Worm (Caenorhabditis elegans) whole organism, L2 larva: ENCODE measurements around the gene str-45.

Experiments
- blmp-1 ChIP-seq: sonication (generic microtip); optimal IDR thresholded peaks from 2 replicates; lab custom pipeline; 2017; ENCODE audit warnings: missing genetic modification characterization, mild to moderate bottlenecking, missing compliant biosample characterization, antibody characterized with exemption, moderate library complexity; ENCODE audit not compliant: insufficient read depth
- elt-1 ChIP-seq: fragments of 150-350 bp; optimal IDR thresholded peaks from 2 replicates; lab custom pipeline; 2014; ENCODE audit warnings: missing biosample characterization, missing genetic modification characterization
- fos-1 ChIP-seq: fragments of 150-350 bp; optimal IDR thresholded peaks from 2 replicates; lab custom pipeline; 2014; ENCODE audit warnings: missing biosample characterization, missing genetic modification characterization
- lin-39 ChIP-seq: fragments of 150-350 bp; optimal IDR thresholded peaks from 2 replicates; lab custom pipeline; 2014; ENCODE audit warnings: missing biosample characterization, missing genetic modification reagents, missing genetic modification characterization
- nhr-10 ChIP-seq: sonication (generic microtip); optimal IDR thresholded peaks from 2 replicates; lab custom pipeline; 2017; ENCODE audit warnings: missing biosample characterization, missing genetic modification characterization
- nhr-11 ChIP-seq: fragments of 150-350 bp; optimal IDR thresholded peaks from 2 replicates; lab custom pipeline; 2014; ENCODE audit warnings: missing biosample characterization, missing genetic modification characterization
- nhr-12 ChIP-seq: fragments of 150-350 bp; optimal IDR thresholded peaks from 2 replicates; lab custom pipeline; 2014; ENCODE audit warnings: missing biosample characterization, missing genetic modification characterization
- nhr-25 ChIP-seq: fragments of 150-350 bp; sonication (generic microtip); optimal IDR thresholded peaks from 3 replicates; lab custom pipeline; 2014; ENCODE audit warnings: missing biosample characterization, missing genetic modification characterization
- snpc-4 ChIP-seq: fragments of 150-350 bp; optimal IDR thresholded peaks from 2 replicates; lab custom pipeline; 2014; ENCODE audit warnings: missing biosample characterization, missing genetic modification characterization
- unc-39 ChIP-seq: fragments of 150-350 bp; optimal IDR thresholded peaks from 2 replicates; lab custom pipeline; 2014; ENCODE audit warnings: missing biosample characterization, missing genetic modification characterization
- unc-62 ChIP-seq: fragments of 150-350 bp; optimal IDR thresholded peaks from 2 replicates; lab custom pipeline; 2014; ENCODE audit warnings: missing biosample characterization, missing genetic modification reagents, missing genetic modification characterization

ce11 chrV:15181899-15182298, 23.1 kb downstream of the str-45 start:
- TF ChIP-seq nhr-10 (no peak), fos-1 (tag; lab: Kevin White, UChicago) (no peak), nhr-11 (tag; lab: Kevin White, UChicago) (no peak), blmp-1 (tag; lab: Kevin White, UChicago) (no peak), elt-1 (tag; lab: Kevin White, UChicago) (no peak), nhr-12 (tag; lab: Kevin White, UChicago) (no peak), snpc-4 (tag; lab: Kevin White, UChicago) (no peak), unc-39 (no peak), unc-62 (no peak), nhr-25 (no peak), lin-39 (no peak)
